Fruit fly (Drosophila melanogaster): ENCODE data around the gene CG11309.

Gene CG11309

DNA sequence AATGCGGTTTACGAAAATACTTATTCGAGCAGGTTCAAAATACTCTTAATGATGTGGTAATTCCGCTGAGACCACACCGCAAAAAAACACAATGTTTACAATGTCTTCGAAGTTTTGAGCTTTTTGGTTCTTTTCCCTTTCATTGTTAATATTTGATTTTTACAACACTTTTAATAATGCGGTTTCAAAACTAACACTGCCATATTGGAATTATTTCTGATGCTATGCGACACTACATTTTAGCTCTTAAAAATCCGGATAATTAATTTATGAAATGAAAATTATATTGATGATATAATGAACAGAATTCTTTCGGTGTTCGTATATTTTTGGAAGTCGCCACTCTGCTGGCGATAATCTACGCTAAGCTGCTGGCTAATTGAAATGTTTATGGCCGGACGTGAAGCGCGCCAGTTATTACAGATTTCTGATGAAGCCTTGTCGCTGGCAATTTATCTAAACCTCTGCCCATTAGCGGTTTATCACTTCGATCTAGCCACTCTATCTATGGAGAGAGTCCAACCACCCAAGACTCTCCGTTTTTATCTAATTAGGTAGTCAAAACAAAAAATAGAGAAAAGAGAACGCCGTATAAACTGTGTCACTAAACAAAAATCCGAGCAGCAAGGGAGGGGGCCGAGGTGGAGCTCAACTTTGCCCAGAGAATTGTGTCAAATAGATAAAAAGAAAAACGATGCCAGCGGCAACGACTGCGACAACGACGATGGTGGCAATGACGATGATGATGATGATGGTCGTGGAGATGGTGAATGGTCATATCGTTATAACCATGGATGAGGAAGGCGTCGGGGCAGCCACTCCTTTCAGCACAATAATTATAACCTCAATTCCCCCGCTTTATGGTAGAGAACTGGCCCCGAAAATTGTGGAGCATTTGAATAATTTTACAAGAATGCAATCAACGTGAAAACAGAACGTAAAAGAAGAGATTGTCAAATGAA is 48.1 kb downstream of the CG11309 start:
- TF ChIP-seq psq (optimal IDR thresholded peaks at IDR 0.05) (no peak), ttk (optimal IDR thresholded peaks at IDR 0.05) (no peak), insv (optimal IDR thresholded peaks at IDR 0.05) (no peak), h (optimal IDR thresholded peaks at IDR 0.05) (no peak), Myc (optimal IDR thresholded peaks at IDR 0.05) (no peak), Sin3A (optimal IDR thresholded peaks at IDR 0.05) (no peak)

DNA sequence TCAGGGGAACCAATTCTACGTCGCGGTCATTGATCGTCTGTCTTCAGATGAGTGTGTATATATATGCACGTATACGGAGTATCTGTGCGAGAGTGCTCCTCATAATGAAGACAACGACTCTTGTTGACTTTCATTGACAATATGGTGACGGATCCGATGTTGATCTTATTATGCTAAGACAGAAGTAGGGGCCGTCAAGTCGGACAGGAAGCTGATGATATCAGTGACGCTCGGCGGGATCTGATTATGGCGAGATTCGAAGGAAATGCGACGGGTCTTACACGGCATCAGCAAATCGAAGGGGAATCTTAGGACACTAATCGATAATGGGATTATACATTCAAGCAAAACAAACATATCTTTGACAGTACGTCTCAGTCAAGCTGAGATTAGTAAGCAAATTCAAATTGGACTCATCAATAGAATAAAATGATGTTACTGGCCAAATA is 49.9 kb downstream of the CG11309 start:
- TF ChIP-seq insv (optimal IDR thresholded peaks at IDR 0.05) (no peak), h (optimal IDR thresholded peaks at IDR 0.05) (no peak), psq (optimal IDR thresholded peaks at IDR 0.05) (no peak), Sin3A (optimal IDR thresholded peaks at IDR 0.05) (no peak), ttk (optimal IDR thresholded peaks at IDR 0.05) (no peak), Myc (optimal IDR thresholded peaks at IDR 0.05) (no peak)

DNA sequence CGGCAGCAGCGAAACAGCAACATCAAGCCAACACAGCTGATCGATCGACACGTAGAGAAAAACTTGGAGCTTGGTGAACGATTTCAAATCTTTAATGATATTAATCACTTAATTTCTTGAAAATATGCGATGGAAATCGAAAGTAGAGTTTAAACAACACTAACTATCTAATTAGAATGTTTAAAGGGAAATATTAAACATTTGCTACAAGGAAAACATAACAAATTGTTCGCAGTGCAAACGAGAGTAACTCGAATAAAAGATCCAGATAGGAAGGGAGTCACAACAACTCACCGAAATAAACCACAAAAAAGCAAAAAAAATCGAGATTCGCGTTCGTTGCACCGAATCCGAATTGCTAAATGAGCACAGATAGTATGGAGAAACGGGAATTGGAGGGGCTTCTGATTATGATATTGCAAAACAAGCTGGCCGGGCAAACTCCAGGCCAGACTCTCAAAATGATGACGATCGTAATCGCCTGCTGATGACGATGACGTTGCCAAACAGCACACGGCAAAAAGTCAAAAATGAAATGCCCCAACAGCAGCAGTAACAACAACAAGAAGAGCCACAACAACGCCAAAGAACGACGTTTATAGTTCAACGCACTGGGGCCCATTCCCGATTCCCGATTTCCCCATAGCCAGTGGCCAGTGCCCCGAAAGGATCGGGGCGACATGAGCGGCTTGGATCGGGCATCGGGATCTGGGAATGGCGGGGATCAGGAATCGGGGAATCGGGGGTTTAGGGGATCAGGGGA is 50.5 kb downstream of the CG11309 start:
- TF ChIP-seq insv (optimal IDR thresholded peaks at IDR 0.05) (no peak), ttk (optimal IDR thresholded peaks at IDR 0.05) (no peak), psq (optimal IDR thresholded peaks at IDR 0.05) (no peak), Sin3A (optimal IDR thresholded peaks at IDR 0.05) (no peak), h (optimal IDR thresholded peaks at IDR 0.05) (no peak), Myc (optimal IDR thresholded peaks at IDR 0.05) (no peak)

- TF ChIP-seq Sin3A (optimal IDR thresholded peaks at IDR 0.05) (no peak), ttk (optimal IDR thresholded peaks at IDR 0.05) (no peak), Myc (optimal IDR thresholded peaks at IDR 0.05) (no peak), insv (optimal IDR thresholded peaks at IDR 0.05) (no peak), psq (optimal IDR thresholded peaks at IDR 0.05) (no peak), h (optimal IDR thresholded peaks at IDR 0.05) (no peak)
Observed at dm6 chr3L:21252932-21253760, 51.3 kb downstream of the CG11309 start.

DNA sequence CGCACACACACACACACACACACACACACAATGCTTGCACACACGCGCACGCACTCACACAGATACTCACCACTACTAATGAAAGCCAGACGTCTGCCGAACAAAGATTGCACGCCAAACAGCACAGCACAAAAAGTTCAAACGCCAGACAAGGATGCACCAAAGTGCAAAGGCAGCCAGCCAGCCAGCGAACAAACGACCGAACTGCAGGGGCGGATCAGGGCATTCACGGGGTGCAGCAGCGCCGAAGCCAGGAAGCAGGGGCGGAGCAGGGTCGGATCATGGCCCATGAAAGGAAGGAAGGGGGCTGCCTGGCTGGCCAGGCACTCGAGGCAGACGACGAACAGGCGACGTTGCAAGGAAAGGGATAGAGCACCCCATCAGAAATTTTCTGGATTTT is 51.9 kb downstream of the CG11309 start:
- TF ChIP-seq Myc (optimal IDR thresholded peaks at IDR 0.05) = no peak
- TF ChIP-seq insv (optimal IDR thresholded peaks at IDR 0.05) = no peak
- TF ChIP-seq ttk (optimal IDR thresholded peaks at IDR 0.05) = no peak
- TF ChIP-seq h (optimal IDR thresholded peaks at IDR 0.05) = no peak
- TF ChIP-seq psq (optimal IDR thresholded peaks at IDR 0.05) = no peak
- no peak for TF ChIP-seq Sin3A (optimal IDR thresholded peaks at IDR 0.05)
